Fruit fly (Drosophila melanogaster) Kc167 (cell line): Measurements from ENCODE around the gene Sec24CD.

Experiments used
- h ChIP-seq: fragments of >200 bp; optimal IDR thresholded peaks from 3 replicates; lab custom pipeline; 2018; ENCODE audit warnings: missing external identifiers
- psq ChIP-seq: fragments of >200 bp; optimal IDR thresholded peaks from 2 replicates; lab custom pipeline; 2017; ENCODE audit warnings: missing external identifiers
- ttk ChIP-seq: sonication (Bioruptor generic); optimal IDR thresholded peaks from 2 replicates; lab custom pipeline; 2017; ENCODE audit warnings: missing external identifiers

dm6 chr2L:2220573-2221332 lies 15.9 kb downstream of the Sec24CD start, which contains the start of gene papi:
- TF ChIP-seq ttk (lab: Kevin White, UChicago): no peak
- TF ChIP-seq h: no peak
- no peak for TF ChIP-seq psq
